Fruit fly (Drosophila melanogaster) whole organism, adult: ENCODE results near the gene Cyp313a1.

Experiments
- CG11617 ChIP-seq: fragments of 200-800 bp; sonication (Bioruptor generic); optimal IDR thresholded peaks from 2 replicates; lab custom pipeline; 2017; ENCODE audit warnings: mild to moderate bottlenecking, missing biosample characterization, missing genetic modification reagents, missing genetic modification characterization
- CG14711 ChIP-seq: fragments of 200-800 bp; sonication (Bioruptor generic); optimal IDR thresholded peaks from 2 replicates; lab custom pipeline; 2018; ENCODE audit warnings: missing biosample characterization, mild to moderate bottlenecking, missing genetic modification characterization, moderate library complexity
- CG1620 ChIP-seq: fragments of 200-800 bp; sonication (Bioruptor generic); optimal IDR thresholded peaks from 2 replicates; lab custom pipeline; 2016; ENCODE audit warnings: missing biosample characterization, missing genetic modification characterization
- CG33017 ChIP-seq: fragments of 200-800 bp; sonication (Bioruptor generic); optimal IDR thresholded peaks from 2 replicates; lab custom pipeline; 2018; ENCODE audit warnings: missing biosample characterization, mild to moderate bottlenecking, missing genetic modification characterization, moderate library complexity
- CG5204 ChIP-seq: fragments of 200-800 bp; sonication (Bioruptor generic); optimal IDR thresholded peaks from 2 replicates; lab custom pipeline; 2016; ENCODE audit warnings: missing biosample characterization, missing genetic modification characterization
- CG7101 ChIP-seq: fragments of 200-800 bp; sonication (Bioruptor generic); optimal IDR thresholded peaks from 2 replicates; lab custom pipeline; 2018; ENCODE audit warnings: missing biosample characterization, mild to moderate bottlenecking, missing genetic modification characterization, moderate library complexity
- Crg-1 ChIP-seq: fragments of 200-800 bp; sonication (Bioruptor generic); optimal IDR thresholded peaks from 2 replicates; lab custom pipeline; 2016; ENCODE audit warnings: missing biosample characterization, missing genetic modification characterization
- Mnt ChIP-seq: fragments of 200-800 bp; sonication (Bioruptor generic); optimal IDR thresholded peaks from 2 replicates; lab custom pipeline; 2016; ENCODE audit warnings: missing biosample characterization, mild to moderate bottlenecking, missing genetic modification characterization
- cnc ChIP-seq, 2 experiments: fragments of >200 bp; optimal IDR thresholded peaks; 2 replicates each; lab custom pipeline; 2017
- kay ChIP-seq: fragments of 200-800 bp; sonication (Bioruptor generic); peaks from one replicate; lab custom pipeline; 2016; ENCODE audit warnings: missing biosample characterization, missing genetic modification characterization, borderline replicate concordance
- ovo ChIP-seq: fragments of 200-800 bp; sonication (Bioruptor generic); optimal IDR thresholded peaks from 2 replicates; lab custom pipeline; 2016; ENCODE audit warnings: missing biosample characterization, missing genetic modification characterization
- pad ChIP-seq: fragments of 200-800 bp; sonication (Bioruptor generic); optimal IDR thresholded peaks from 3 replicates; lab custom pipeline; 2017; ENCODE audit warnings: missing biosample characterization, missing genetic modification characterization, mild to moderate bottlenecking, moderate library complexity, missing genetic modification reagents

dm6 chr3R:14558383-14558883, 37.6 kb downstream of the Cyp313a1 start:
- TF ChIP-seq Crg-1 (GFP tag; lab: Kevin White, UChicago) = peak; percentile 44
- peak; percentile 57 for TF ChIP-seq pad (GFP tag; lab: Kevin White, UChicago)
- peak; percentile 11 for TF ChIP-seq Mnt (GFP tag; lab: Kevin White, UChicago)
- no peak for TF ChIP-seq kay (GFP tag; lab: Kevin White, UChicago)
- peak; percentile 72 for TF ChIP-seq CG14711 (tag; lab: Kevin White, UChicago)
- TF ChIP-seq cnc (optimal IDR thresholded peaks at IDR 0.05; lab: Kevin White, UChicago) = no peak
- peak; percentile 69 for TF ChIP-seq CG11617 (GFP tag; lab: Kevin White, UChicago)
- TF ChIP-seq CG33017 (tag; lab: Kevin White, UChicago) = peak; percentile 88
- TF ChIP-seq CG7101 (tag; lab: Kevin White, UChicago) = peak; percentile 79
- no peak for TF ChIP-seq CG1620 (GFP tag; lab: Kevin White, UChicago)
- TF ChIP-seq CG5204 (GFP tag; lab: Kevin White, UChicago) = peak; percentile 87
- TF ChIP-seq ovo = no peak
